Fruit fly (Drosophila melanogaster): Measurements from ENCODE around the gene CG33307.

DNA sequence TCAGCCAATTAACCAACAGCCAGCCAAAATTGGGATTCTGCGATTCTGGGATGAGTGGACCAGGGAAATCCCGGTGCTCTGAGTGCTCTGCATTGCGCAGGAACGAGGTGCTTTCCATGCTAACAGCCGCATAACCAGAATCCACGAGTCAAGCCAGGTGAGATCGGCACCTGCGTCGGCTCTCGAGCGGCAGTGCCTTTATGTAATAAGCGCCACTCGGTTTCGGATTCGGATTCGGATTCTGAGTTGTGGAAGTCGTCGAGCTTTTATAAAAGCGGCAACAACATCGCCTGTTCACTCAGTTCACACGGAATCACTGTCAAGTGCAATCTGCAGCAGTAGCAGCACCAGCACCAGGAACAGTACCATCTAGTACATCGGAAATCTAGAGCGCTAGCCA, 20.4 kb downstream of the CG33307 start, which contains the start of gene b:
- TF ChIP-seq CG8478 (optimal IDR thresholded peaks at IDR 0.05) (no peak), CTCF (optimal IDR thresholded peaks at IDR 0.05) (no peak)

Measured in S2 (cell line).